Worm (Caenorhabditis elegans) whole organism, mixed stage, embryonic: ENCODE results near the gene twk-7.

Source experiments
- mab-5 ChIP-seq: fragments of 150-350 bp; optimal IDR thresholded peaks from 2 replicates; lab custom pipeline; 2014; ENCODE audit warnings: missing biosample characterization, missing genetic modification characterization
- sem-2 ChIP-seq: fragments of 200-800 bp; sonication (Bioruptor generic); optimal IDR thresholded peaks from 2 replicates; lab custom pipeline; 2018; ENCODE audit warnings: mild to moderate bottlenecking, missing genetic modification characterization, missing compliant biosample characterization
- zip-8 ChIP-seq: fragments of 150-350 bp; optimal IDR thresholded peaks from 2 replicates; lab custom pipeline; 2014; ENCODE audit warnings: missing biosample characterization, missing genetic modification characterization

DNA sequence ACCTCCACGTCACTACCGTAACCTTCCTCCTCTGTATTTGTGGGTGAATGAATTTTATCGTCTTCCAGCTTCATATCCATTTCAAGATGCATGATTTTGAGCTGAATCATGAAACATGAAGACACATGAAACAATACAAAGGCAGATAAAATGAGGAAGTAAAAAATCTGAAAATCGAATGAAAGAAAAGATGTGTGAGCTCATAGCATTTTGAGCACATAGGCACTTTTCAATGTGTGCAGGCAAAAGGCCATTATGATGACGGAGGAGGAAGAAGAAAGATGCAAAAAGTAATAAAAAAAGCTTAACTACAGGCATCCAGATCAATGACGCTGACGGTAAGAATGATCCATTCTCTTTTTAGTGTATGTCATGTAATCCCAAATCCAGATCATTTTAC lies 45.8 kb downstream of the twk-7 start, which contains the start of gene ztf-30:
- TF ChIP-seq zip-8 (tag; lab: Kevin White, UChicago) (no peak), mab-5 (no peak), sem-2 (GFP tag; lab: Kevin White, UChicago) (no peak)
